Worm (Caenorhabditis elegans) whole organism, young adult: ENCODE results near the gene ZK930.2.

ENCODE experiments used
- ama-1 ChIP-seq, 3 experiments: fragments of 150-350 bp in 1 of 3; sonication (generic microtip) in 2 of 3; optimal IDR thresholded peaks; 2 replicates each; lab custom pipeline; 2014 to 2018; ENCODE audit warnings: missing biosample characterization in 2 of 3, missing genetic modification characterization in 2 of 3, missing genetic modification reagents in 2 of 3
- ceh-100 ChIP-seq: fragments of 200-800 bp; sonication (Bioruptor generic); IDR thresholded peaks from 2 replicates; pipeline ENCODE4 v1.3.6; 2022; ENCODE audit warnings: missing genetic modification reagents, missing genetic modification characterization, missing compliant biosample characterization

ce11 chrII:11841653-11842052 lies 51.6 kb downstream of the ZK930.2 start:
- TF ChIP-seq ceh-100 (GFP tag; lab: Robert Waterston, UW) (no peak), ama-1 (optimal IDR thresholded peaks at IDR 0.05; lab: Kevin White, UChicago) (no peak), ama-1 (GFP tag; optimal IDR thresholded peaks at IDR 0.05; lab: Kevin White, UChicago) (no peak)
